Fruit fly (Drosophila melanogaster) whole organism, embryonic: Measurements from ENCODE around the gene CG12420.

ENCODE experiments used
- CG4360 ChIP-seq: fragments of 200-800 bp; sonication (Bioruptor generic); IDR thresholded peaks from 2 replicates; pipeline ENCODE4 v1.3.6; 2022; ENCODE audit warnings: missing biosample characterization, missing genetic modification characterization
- bbx ChIP-seq: fragments of 200-800 bp; sonication (Bioruptor generic); IDR thresholded peaks from 2 replicates; pipeline ENCODE4 v1.3.6; 2022; ENCODE audit warnings: missing biosample characterization, missing genetic modification characterization; ENCODE audit not compliant: partially characterized antibody
- dimm ChIP-seq: fragments of 200-800 bp; sonication (Bioruptor generic); IDR thresholded peaks from 2 replicates; pipeline ENCODE4 v1.3.6; 2022; ENCODE audit warnings: missing biosample characterization, missing genetic modification characterization
- lmd ChIP-seq: fragments of 200-800 bp; sonication (Bioruptor generic); IDR thresholded peaks from 2 replicates; pipeline ENCODE4 v1.3.6; 2022; ENCODE audit warnings: missing biosample characterization, missing genetic modification characterization
- tio ChIP-seq: fragments of 200-800 bp; sonication (Bioruptor generic); optimal IDR thresholded peaks from 2 replicates; lab custom pipeline; 2017; ENCODE audit warnings: missing biosample characterization, missing genetic modification characterization, inconsistent platforms

- no peak for TF ChIP-seq lmd (GFP tag; lab: Robert Waterston, UW)
- TF ChIP-seq dimm (GFP tag; lab: Robert Waterston, UW): no peak
- TF ChIP-seq CG4360 (GFP tag; lab: Robert Waterston, UW): no peak
- no peak for TF ChIP-seq bbx
- no peak for TF ChIP-seq tio (GFP tag; lab: Kevin White, UChicago)
These were observed 33.0 kb upstream of the CG12420 start, which contains the start of gene CG12814 for dm6 chr3R:10189520-10189919.
